Worm (Caenorhabditis elegans) whole organism, young adult: ENCODE data around the gene flp-27.

ENCODE experiments used
- B0261.1 ChIP-seq: sonication (generic microtip); optimal IDR thresholded peaks from 2 replicates; lab custom pipeline; 2016; ENCODE audit warnings: mild to moderate bottlenecking, missing genetic modification characterization, moderate library complexity, missing compliant biosample characterization
- C06A6.2 ChIP-seq: fragments of 200-800 bp; sonication (Bioruptor generic); conservative IDR thresholded peaks from 2 replicates; pipeline ENCODE4 v1.3.6; 2022; ENCODE audit warnings: missing genetic modification characterization, missing compliant biosample characterization
- D2030.7 ChIP-seq: fragments of 200-800 bp; sonication (Bioruptor generic); IDR thresholded peaks from 2 replicates; pipeline ENCODE4 v1.3.6; 2022; ENCODE audit warnings: missing genetic modification reagents, missing genetic modification characterization, missing compliant biosample characterization
- F10E7.11 ChIP-seq: sonication (generic microtip); optimal IDR thresholded peaks from 2 replicates; lab custom pipeline; 2017; ENCODE audit warnings: mild to moderate bottlenecking, missing genetic modification characterization, moderate library complexity, missing compliant biosample characterization
- F22D6.2 ChIP-seq: sonication (generic microtip); optimal IDR thresholded peaks from 2 replicates; lab custom pipeline; 2016; ENCODE audit warnings: mild to moderate bottlenecking, missing genetic modification characterization, missing compliant biosample characterization
- F55B11.4 ChIP-seq: sonication (generic microtip); optimal IDR thresholded peaks from 2 replicates; lab custom pipeline; 2016; ENCODE audit warnings: missing compliant biosample characterization, missing genetic modification characterization, borderline replicate concordance; ENCODE audit not compliant: insufficient read depth
- T26A5.8 ChIP-seq: sonication (generic microtip); optimal IDR thresholded peaks from 2 replicates; lab custom pipeline; 2016; ENCODE audit warnings: missing genetic modification characterization, missing compliant biosample characterization
- Y53F4B.3 ChIP-seq: fragments of 200-800 bp; sonication (Bioruptor generic); IDR thresholded peaks from 2 replicates; pipeline ENCODE4 v1.3.6; 2022; ENCODE audit warnings: missing genetic modification reagents, missing genetic modification characterization, missing compliant biosample characterization
- Y56A3A.18 ChIP-seq: fragments of 200-800 bp; sonication (Bioruptor generic); IDR thresholded peaks from 2 replicates; pipeline ENCODE4 v1.3.6; 2022; ENCODE audit warnings: missing genetic modification reagents, missing genetic modification characterization, missing compliant biosample characterization
- Y95B8A.8 ChIP-seq: fragments of 200-800 bp; sonication (Bioruptor generic); IDR thresholded peaks from 2 replicates; pipeline ENCODE4 v1.3.6; 2022; ENCODE audit warnings: missing genetic modification reagents, missing genetic modification characterization, missing compliant biosample characterization
- ZK185.1 ChIP-seq: sonication (generic microtip); optimal IDR thresholded peaks from 2 replicates; lab custom pipeline; 2016; ENCODE audit warnings: mild to moderate bottlenecking, missing genetic modification characterization, missing compliant biosample characterization; ENCODE audit not compliant: poor library complexity, severe bottlenecking
- athp-1 ChIP-seq: sonication (generic microtip); optimal IDR thresholded peaks from 2 replicates; lab custom pipeline; 2017; ENCODE audit warnings: mild to moderate bottlenecking, missing genetic modification characterization, missing compliant biosample characterization
- attf-5 ChIP-seq: fragments of 200-800 bp; sonication (Bioruptor generic); optimal IDR thresholded peaks from 2 replicates; lab custom pipeline; 2018; ENCODE audit warnings: mild to moderate bottlenecking, missing genetic modification characterization, missing compliant biosample characterization
- attf-6 ChIP-seq: fragments of 200-800 bp; sonication (Bioruptor generic); IDR thresholded peaks from 2 replicates; pipeline ENCODE4 v1.3.6; 2022; ENCODE audit warnings: missing genetic modification reagents, missing genetic modification characterization, missing compliant biosample characterization
- ceh-100 ChIP-seq: fragments of 200-800 bp; sonication (Bioruptor generic); IDR thresholded peaks from 2 replicates; pipeline ENCODE4 v1.3.6; 2022; ENCODE audit warnings: missing genetic modification reagents, missing genetic modification characterization, missing compliant biosample characterization
- dpl-1 ChIP-seq: fragments of 150-350 bp; optimal IDR thresholded peaks from 2 replicates; lab custom pipeline; 2014; ENCODE audit warnings: missing biosample characterization, missing genetic modification reagents, missing genetic modification characterization
- efl-1 ChIP-seq: fragments of 150-350 bp; optimal IDR thresholded peaks from 2 replicates; lab custom pipeline; 2014; ENCODE audit warnings: missing biosample characterization, missing genetic modification reagents, missing genetic modification characterization
- egl-18 ChIP-seq: fragments of 200-800 bp; sonication (Bioruptor generic); IDR thresholded peaks from 2 replicates; pipeline ENCODE4 v1.3.6; 2022; ENCODE audit warnings: missing genetic modification reagents, missing genetic modification characterization, missing compliant biosample characterization
- fkh-3 ChIP-seq: sonication (generic microtip); optimal IDR thresholded peaks from 2 replicates; lab custom pipeline; 2016; ENCODE audit warnings: mild to moderate bottlenecking, missing genetic modification characterization, missing compliant biosample characterization
- hsf-1 ChIP-seq: fragments of 200-800 bp; sonication (Bioruptor generic); IDR thresholded peaks from 2 replicates; pipeline ENCODE4 v1.3.6; 2022; ENCODE audit warnings: missing genetic modification reagents, missing genetic modification characterization, missing compliant biosample characterization
- let-607 ChIP-seq, 2 experiments: fragments of 200-800 bp in 1 of 2; sonication (Bioruptor generic) in 1 of 2; sonication (generic microtip) in 1 of 2; optimal IDR thresholded peaks; 2 replicates each; lab custom pipeline; 2016 to 2018; ENCODE audit warnings: mild to moderate bottlenecking in 2 of 2, missing compliant biosample characterization in 2 of 2, missing genetic modification characterization in 2 of 2, moderate library complexity in 2 of 2, missing genotype in 1 of 2
- lin-40 ChIP-seq: sonication (generic microtip); optimal IDR thresholded peaks from 2 replicates; lab custom pipeline; 2016; ENCODE audit warnings: missing genetic modification characterization, mild to moderate bottlenecking, missing compliant biosample characterization, missing genotype, missing genetic modification reagents
- lin-54 ChIP-seq: fragments of 200-800 bp; sonication (Bioruptor generic); optimal IDR thresholded peaks from 2 replicates; lab custom pipeline; 2018; ENCODE audit warnings: mild to moderate bottlenecking, missing genetic modification characterization, missing compliant biosample characterization
- lir-1 ChIP-seq: fragments of 200-800 bp; sonication (Bioruptor generic); conservative IDR thresholded peaks from 2 replicates; pipeline ENCODE4 v1.3.6; 2022; ENCODE audit warnings: missing genetic modification reagents, missing genetic modification characterization, missing compliant biosample characterization
- madf-10 ChIP-seq: sonication (generic microtip); optimal IDR thresholded peaks from 2 replicates; lab custom pipeline; 2016; ENCODE audit warnings: mild to moderate bottlenecking, missing genetic modification characterization, missing compliant biosample characterization
- mxl-1 ChIP-seq: sonication (generic microtip); optimal IDR thresholded peaks from 2 replicates; lab custom pipeline; 2016; ENCODE audit warnings: missing genetic modification characterization, missing compliant biosample characterization
- nfya-1 ChIP-seq: sonication (generic microtip); optimal IDR thresholded peaks from 2 replicates; lab custom pipeline; 2017; ENCODE audit warnings: antibody characterized with exemption, missing compliant biosample characterization, missing genetic modification characterization, borderline replicate concordance; ENCODE audit not compliant: insufficient read depth
- nfya-2 ChIP-seq: fragments of 200-800 bp; sonication (Bioruptor generic); IDR thresholded peaks from 2 replicates; pipeline ENCODE4 v1.3.6; 2022; ENCODE audit warnings: missing genetic modification reagents, missing genetic modification characterization, missing compliant biosample characterization
- nfyb-1 ChIP-seq: fragments of 200-800 bp; sonication (Bioruptor generic); IDR thresholded peaks from 2 replicates; pipeline ENCODE4 v1.3.6; 2022; ENCODE audit warnings: missing genetic modification reagents, missing genetic modification characterization, missing compliant biosample characterization
- nhr-179 ChIP-seq: sonication (generic microtip); optimal IDR thresholded peaks from 2 replicates; lab custom pipeline; 2016; ENCODE audit warnings: mild to moderate bottlenecking, missing genetic modification characterization, missing compliant biosample characterization
- nhr-90 ChIP-seq: sonication (generic microtip); optimal IDR thresholded peaks from 2 replicates; lab custom pipeline; 2016; ENCODE audit warnings: missing genotype, mild to moderate bottlenecking, missing genetic modification characterization, missing compliant biosample characterization
- repo-1 ChIP-seq: sonication (generic microtip); optimal IDR thresholded peaks from 2 replicates; lab custom pipeline; 2017; ENCODE audit warnings: mild to moderate bottlenecking, missing genetic modification characterization, missing compliant biosample characterization
- snpc-1.3 ChIP-seq: sonication (generic microtip); optimal IDR thresholded peaks from 2 replicates; lab custom pipeline; 2017; ENCODE audit warnings: missing genetic modification characterization, mild to moderate bottlenecking, missing compliant biosample characterization, antibody characterized with exemption, moderate library complexity, missing genotype, missing genetic modification reagents; ENCODE audit not compliant: insufficient read depth
- snpc-4 ChIP-seq, 5 experiments: fragments of 150-350 bp in 1 of 5; sonication (generic microtip) in 4 of 5; optimal IDR thresholded peaks; 2 replicates each; lab custom pipeline; 2014 to 2018; ENCODE audit warnings: missing genetic modification characterization in 5 of 5, missing biosample characterization in 3 of 5, antibody characterized with exemption in 2 of 5, mild to moderate bottlenecking in 2 of 5, missing compliant biosample characterization in 2 of 5, missing genotype in 2 of 5, moderate library complexity in 2 of 5, missing genetic modification reagents in 1 of 5
- tbx-9 ChIP-seq: sonication (generic microtip); optimal IDR thresholded peaks from 2 replicates; lab custom pipeline; 2016; ENCODE audit warnings: borderline replicate concordance, missing genetic modification characterization, inconsistent platforms, missing compliant biosample characterization
- unc-130 ChIP-seq: sonication (generic microtip); optimal IDR thresholded peaks from 2 replicates; lab custom pipeline; 2016; ENCODE audit warnings: missing genetic modification reagents, missing genetic modification characterization, missing compliant biosample characterization
- xnd-1 ChIP-seq: sonication (generic microtip); optimal IDR thresholded peaks from 2 replicates; lab custom pipeline; 2016; ENCODE audit warnings: missing genotype, missing genetic modification reagents, missing genetic modification characterization, missing compliant biosample characterization
- ztf-18 ChIP-seq: sonication (generic microtip); optimal IDR thresholded peaks from 2 replicates; lab custom pipeline; 2016; ENCODE audit warnings: missing genotype, mild to moderate bottlenecking, missing genetic modification characterization, missing compliant biosample characterization
- ztf-28 ChIP-seq: fragments of 200-800 bp; sonication (Bioruptor generic); IDR thresholded peaks from 2 replicates; pipeline ENCODE4 v1.3.6; 2022; ENCODE audit warnings: missing genetic modification reagents, missing genetic modification characterization, missing compliant biosample characterization
- ztf-6 ChIP-seq: fragments of 200-800 bp; sonication (Bioruptor generic); IDR thresholded peaks from 2 replicates; pipeline ENCODE4 v1.3.6; 2022; ENCODE audit warnings: missing genetic modification reagents, missing genetic modification characterization, missing compliant biosample characterization

Gene flp-27

DNA sequence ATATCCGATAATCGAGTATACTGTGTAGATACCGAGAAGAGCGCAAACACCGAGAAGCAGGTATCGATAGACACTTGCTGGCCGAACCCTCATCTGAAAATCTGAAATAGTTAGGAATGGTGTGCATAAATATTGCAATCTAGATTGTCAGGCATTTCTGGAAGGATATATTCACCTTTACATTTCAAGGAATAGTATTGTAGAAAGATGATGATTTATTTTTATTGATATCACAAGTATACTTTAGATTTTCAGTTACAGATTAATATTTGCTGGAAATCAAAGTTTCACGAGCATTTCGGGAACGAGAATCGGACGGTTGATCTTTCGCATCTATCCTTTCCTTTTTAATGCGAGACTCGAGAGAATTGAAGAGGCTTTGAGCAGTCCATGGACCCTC, 21.1 kb upstream of the flp-27 start, which contains the start of gene fut-3:
TSS of gene fut-3 (minus strand) at position 101 of the 400 bp plus-strand sequence.
- TF ChIP-seq F10E7.11 (tag; lab: Kevin White, UChicago) (no peak), tbx-9 (tag; lab: Kevin White, UChicago) (no peak), ztf-28 (GFP tag; lab: Robert Waterston, UW) (no peak), nfyb-1 (GFP tag; lab: Robert Waterston, UW) (0 out of 2 replicates have a peak, but pooled peaks have one; percentile 37), egl-18 (no peak)

DNA sequence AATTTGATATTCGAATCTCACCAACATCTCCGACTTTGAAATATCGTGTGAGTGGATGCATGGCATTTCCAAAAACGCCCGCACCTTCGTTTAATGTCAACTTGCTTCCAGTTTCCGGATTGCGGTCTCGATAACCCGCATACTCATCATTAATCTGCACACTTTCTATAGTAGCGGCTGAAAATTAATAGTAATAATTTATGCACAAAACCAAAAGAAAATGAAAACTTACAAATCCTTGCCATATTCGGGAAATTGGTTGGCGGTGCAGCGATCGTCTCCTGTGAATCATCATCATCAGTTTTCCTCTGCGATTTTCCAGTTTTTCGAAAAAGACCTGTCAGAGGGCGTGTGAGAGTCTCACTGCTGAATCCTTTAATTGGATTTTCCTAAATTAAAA, 20.6 kb upstream of the flp-27 start:
- TF ChIP-seq athp-1 (tag; lab: Kevin White, UChicago) (no peak), lin-40 (tag; lab: Kevin White, UChicago) (no peak), attf-6 (GFP tag; lab: Robert Waterston, UW) (no peak), nfya-2 (no peak), dpl-1 (GFP tag; lab: Kevin White, UChicago) (no peak), attf-5 (GFP tag; lab: Kevin White, UChicago) (no peak), ztf-18 (tag; lab: Kevin White, UChicago) (no peak), T26A5.8 (tag; lab: Kevin White, UChicago) (no peak), ZK185.1 (tag; lab: Kevin White, UChicago) (no peak)

- TF ChIP-seq Y56A3A.18 (GFP tag; lab: Robert Waterston, UW) (no peak), dpl-1 (GFP tag; lab: Kevin White, UChicago) (peak; percentile 40), B0261.1 (tag; lab: Kevin White, UChicago) (no peak), egl-18 (peak; percentile 86; the same call in 1 of the 2 replicates), nhr-179 (tag; lab: Kevin White, UChicago) (no peak), hsf-1 (GFP tag; lab: Robert Waterston, UW) (no peak), F22D6.2 (tag; lab: Kevin White, UChicago) (peak; percentile 24), ztf-28 (GFP tag; lab: Robert Waterston, UW) (peak; percentile 88), ztf-6 (GFP tag; lab: Robert Waterston, UW) (peak; percentile 77), repo-1 (tag; lab: Kevin White, UChicago) (peak; percentile 65), fkh-3 (no peak), snpc-1.3 (tag; lab: Kevin White, UChicago) (peak; percentile 53), unc-130 (no peak), C06A6.2 (GFP tag; lab: Robert Waterston, UW) (peak; percentile 84), mxl-1 (tag; lab: Kevin White, UChicago) (no peak), nfya-1 (tag; lab: Kevin White, UChicago) (no peak), lir-1 (peak; percentile 48; the same call in 1 of the 2 replicates), ZK185.1 (tag; lab: Kevin White, UChicago) (peak; percentile 57), F55B11.4 (no peak), attf-6 (GFP tag; lab: Robert Waterston, UW) (no peak), Y53F4B.3 (GFP tag; lab: Robert Waterston, UW) (0 out of 2 replicates have a peak, but pooled peaks have one; percentile 37), Y95B8A.8 (GFP tag; lab: Robert Waterston, UW) (peak; percentile 65), let-607 (tag; optimal IDR thresholded peaks at IDR 0.05; lab: Kevin White, UChicago) (no peak), madf-10 (tag; lab: Kevin White, UChicago) (peak; percentile 79), lin-54 (GFP tag; lab: Kevin White, UChicago) (peak; percentile 67), ztf-18 (tag; lab: Kevin White, UChicago) (peak; percentile 25), ceh-100 (GFP tag; lab: Robert Waterston, UW) (peak; percentile 80), nhr-90 (tag; lab: Kevin White, UChicago) (peak; percentile 6), snpc-4 (GFP tag; optimal IDR thresholded peaks at IDR 0.05; lab: Kevin White, UChicago) (peak; percentile 59), snpc-4 (tag; optimal IDR thresholded peaks at IDR 0.05; lab: Kevin White, UChicago) (peak in 2 of 4 experiments; percentile 31 to 49), D2030.7 (peak; percentile 72), xnd-1 (tag; lab: Kevin White, UChicago) (no peak), efl-1 (GFP tag; lab: Kevin White, UChicago) (peak; percentile 44)
These were observed 19.8 kb upstream of the flp-27 start, which contains the start of the genes ift-43 and mdt-26 for ce11 chrII:5660736-5661734. ift-43 (minus strand) TSS chrII:5660786. mdt-26 (plus strand) TSS chrII:5661181.
